Worm (Caenorhabditis elegans) whole organism, late embryonic: ENCODE measurements around the gene srz-37.

Experiments used
- C08G9.2 ChIP-seq: sonication (generic microtip); optimal IDR thresholded peaks from 2 replicates; lab custom pipeline; 2016; ENCODE audit warnings: mild to moderate bottlenecking, missing genetic modification characterization, moderate library complexity, missing compliant biosample characterization
- C38D4.7 ChIP-seq: fragments of 200-800 bp; sonication (Bioruptor generic); optimal IDR thresholded peaks from 2 replicates; lab custom pipeline; 2018; ENCODE audit warnings: mild to moderate bottlenecking, missing genetic modification characterization, moderate library complexity, missing compliant biosample characterization
- T23F11.4 ChIP-seq: fragments of 200-800 bp; sonication (Bioruptor generic); optimal IDR thresholded peaks from 2 replicates; lab custom pipeline; 2018; ENCODE audit warnings: mild to moderate bottlenecking, missing genetic modification characterization, missing compliant biosample characterization
- ceh-18 ChIP-seq: sonication (generic microtip); optimal IDR thresholded peaks from 2 replicates; lab custom pipeline; 2016; ENCODE audit warnings: missing genetic modification characterization, missing compliant biosample characterization
- ceh-19 ChIP-seq: fragments of 200-800 bp; sonication (Bioruptor generic); optimal IDR thresholded peaks from 2 replicates; lab custom pipeline; 2018; ENCODE audit warnings: mild to moderate bottlenecking, missing genetic modification characterization, missing compliant biosample characterization
- ceh-2 ChIP-seq: sonication (generic microtip); optimal IDR thresholded peaks from 2 replicates; lab custom pipeline; 2016; ENCODE audit warnings: missing genotype, missing genetic modification characterization, missing compliant biosample characterization
- ceh-22 ChIP-seq: sonication (generic microtip); optimal IDR thresholded peaks from 2 replicates; lab custom pipeline; 2017; ENCODE audit warnings: missing biosample characterization, missing genetic modification characterization
- ceh-31 ChIP-seq: sonication (generic microtip); optimal IDR thresholded peaks from 2 replicates; lab custom pipeline; 2016; ENCODE audit warnings: missing genetic modification characterization, missing compliant biosample characterization
- ceh-34 ChIP-seq: sonication (generic microtip); optimal IDR thresholded peaks from 2 replicates; lab custom pipeline; 2016; ENCODE audit warnings: mild to moderate bottlenecking, missing genetic modification characterization, missing compliant biosample characterization
- ceh-48 ChIP-seq: sonication (generic microtip); optimal IDR thresholded peaks from 2 replicates; lab custom pipeline; 2016; ENCODE audit warnings: missing genetic modification characterization, inconsistent platforms, missing compliant biosample characterization
- ceh-6 ChIP-seq: fragments of 200-800 bp; sonication (Bioruptor generic); optimal IDR thresholded peaks from 2 replicates; lab custom pipeline; 2018; ENCODE audit warnings: mild to moderate bottlenecking, missing genetic modification characterization, missing compliant biosample characterization
- ceh-9 ChIP-seq: sonication (generic microtip); optimal IDR thresholded peaks from 2 replicates; lab custom pipeline; 2016; ENCODE audit warnings: mild to moderate bottlenecking, missing genetic modification characterization, inconsistent platforms, missing compliant biosample characterization
- che-1 ChIP-seq: sonication (generic microtip); optimal IDR thresholded peaks from 2 replicates; lab custom pipeline; 2016; ENCODE audit warnings: mild to moderate bottlenecking, missing genetic modification characterization, missing compliant biosample characterization
- dmd-4 ChIP-seq: sonication (generic microtip); optimal IDR thresholded peaks from 2 replicates; lab custom pipeline; 2016; ENCODE audit warnings: borderline replicate concordance, missing genetic modification characterization, missing compliant biosample characterization
- elt-2 ChIP-seq: sonication (generic microtip); optimal IDR thresholded peaks from 2 replicates; lab custom pipeline; 2016; ENCODE audit warnings: missing genetic modification reagents, missing genetic modification characterization, missing compliant biosample characterization
- ets-4 ChIP-seq: sonication (generic microtip); optimal IDR thresholded peaks from 2 replicates; lab custom pipeline; 2016; ENCODE audit warnings: missing genetic modification characterization, missing compliant biosample characterization
- eyg-1 ChIP-seq: sonication (generic microtip); optimal IDR thresholded peaks from 2 replicates; lab custom pipeline; 2016; ENCODE audit warnings: missing genotype, missing genetic modification characterization, missing compliant biosample characterization
- fax-1 ChIP-seq: sonication (generic microtip); optimal IDR thresholded peaks from 2 replicates; lab custom pipeline; 2016; ENCODE audit warnings: missing genotype, missing genetic modification characterization, missing compliant biosample characterization
- fkh-10 ChIP-seq: fragments of 150-350 bp; optimal IDR thresholded peaks from 2 replicates; lab custom pipeline; 2014; ENCODE audit warnings: missing biosample characterization, missing genetic modification reagents, missing genetic modification characterization
- fkh-6 ChIP-seq: sonication (generic microtip); optimal IDR thresholded peaks from 2 replicates; lab custom pipeline; 2016; ENCODE audit warnings: missing genetic modification characterization, missing compliant biosample characterization
- gmeb-2 ChIP-seq: sonication (generic microtip); optimal IDR thresholded peaks from 2 replicates; lab custom pipeline; 2016; ENCODE audit warnings: missing genetic modification characterization, inconsistent platforms, missing compliant biosample characterization
- hlh-13 ChIP-seq: fragments of 200-800 bp; sonication (Bioruptor generic); optimal IDR thresholded peaks from 2 replicates; lab custom pipeline; 2018; ENCODE audit warnings: mild to moderate bottlenecking, missing genetic modification characterization, missing compliant biosample characterization
- hlh-30 ChIP-seq: sonication (generic microtip); optimal IDR thresholded peaks from 2 replicates; lab custom pipeline; 2017; ENCODE audit warnings: antibody characterized with exemption, missing genetic modification characterization, missing compliant biosample characterization; ENCODE audit not compliant: insufficient read depth
- lim-6 ChIP-seq: sonication (generic microtip); optimal IDR thresholded peaks from 2 replicates; lab custom pipeline; 2016; ENCODE audit warnings: missing genetic modification characterization, missing compliant biosample characterization
- mec-3 ChIP-seq: sonication (generic microtip); optimal IDR thresholded peaks from 2 replicates; lab custom pipeline; 2016; ENCODE audit warnings: borderline replicate concordance, missing genetic modification characterization, missing compliant biosample characterization
- nfya-1 ChIP-seq: sonication (generic microtip); optimal IDR thresholded peaks from 2 replicates; lab custom pipeline; 2017; ENCODE audit warnings: missing genetic modification characterization, mild to moderate bottlenecking, missing compliant biosample characterization, antibody characterized with exemption, moderate library complexity
- nhr-232 ChIP-seq: sonication (generic microtip); optimal IDR thresholded peaks from 2 replicates; lab custom pipeline; 2016; ENCODE audit warnings: missing genetic modification characterization, missing compliant biosample characterization
- npax-4 ChIP-seq: sonication (generic microtip); optimal IDR thresholded peaks from 2 replicates; lab custom pipeline; 2016; ENCODE audit warnings: missing genetic modification characterization, missing compliant biosample characterization
- pat-9 ChIP-seq: fragments of 200-800 bp; sonication (Bioruptor generic); optimal IDR thresholded peaks from 2 replicates; lab custom pipeline; 2018; ENCODE audit warnings: mild to moderate bottlenecking, missing genetic modification characterization, moderate library complexity, missing compliant biosample characterization
- pax-1 ChIP-seq: fragments of 150-350 bp; optimal IDR thresholded peaks from 2 replicates; lab custom pipeline; 2014; ENCODE audit warnings: missing biosample characterization, missing genetic modification characterization
- pha-4 ChIP-seq: fragments of 150-350 bp; optimal IDR thresholded peaks from 2 replicates; lab custom pipeline; 2018; ENCODE audit warnings: missing biosample characterization, missing genetic modification reagents, missing genetic modification characterization
- pqm-1 ChIP-seq: sonication (generic microtip); optimal IDR thresholded peaks from 2 replicates; lab custom pipeline; 2016; ENCODE audit warnings: missing genetic modification characterization, missing compliant biosample characterization
- pros-1 ChIP-seq: fragments of 150-350 bp; optimal IDR thresholded peaks from 2 replicates; lab custom pipeline; 2014; ENCODE audit warnings: missing biosample characterization, missing genetic modification reagents, missing genetic modification characterization
- ref-2 ChIP-seq: sonication (generic microtip); optimal IDR thresholded peaks from 2 replicates; lab custom pipeline; 2016; ENCODE audit warnings: missing genetic modification characterization, missing compliant biosample characterization
- unc-3 ChIP-seq, 2 experiments: fragments of 200-800 bp in 1 of 2; sonication (Bioruptor generic) in 1 of 2; sonication (generic microtip) in 1 of 2; conservative IDR thresholded peaks in 1 of 2; optimal IDR thresholded peaks in 1 of 2; 2 replicates each; pipeline versions ENCODE4 v1.3.6 to Lab custom; 2016 to 2022; ENCODE audit warnings: missing compliant biosample characterization in 2 of 2, missing genetic modification characterization in 2 of 2, missing genetic modification reagents in 1 of 2
- unc-42 ChIP-seq: sonication (generic microtip); optimal IDR thresholded peaks from 2 replicates; lab custom pipeline; 2016; ENCODE audit warnings: missing genotype, missing genetic modification characterization, missing compliant biosample characterization
- zip-5 ChIP-seq: sonication (generic microtip); optimal IDR thresholded peaks from 2 replicates; lab custom pipeline; 2016; ENCODE audit warnings: missing genetic modification characterization, missing compliant biosample characterization
- ztf-16 ChIP-seq: sonication (generic microtip); optimal IDR thresholded peaks from 2 replicates; lab custom pipeline; 2017; ENCODE audit warnings: missing genetic modification characterization, missing compliant biosample characterization

Gene srz-37

DNA sequence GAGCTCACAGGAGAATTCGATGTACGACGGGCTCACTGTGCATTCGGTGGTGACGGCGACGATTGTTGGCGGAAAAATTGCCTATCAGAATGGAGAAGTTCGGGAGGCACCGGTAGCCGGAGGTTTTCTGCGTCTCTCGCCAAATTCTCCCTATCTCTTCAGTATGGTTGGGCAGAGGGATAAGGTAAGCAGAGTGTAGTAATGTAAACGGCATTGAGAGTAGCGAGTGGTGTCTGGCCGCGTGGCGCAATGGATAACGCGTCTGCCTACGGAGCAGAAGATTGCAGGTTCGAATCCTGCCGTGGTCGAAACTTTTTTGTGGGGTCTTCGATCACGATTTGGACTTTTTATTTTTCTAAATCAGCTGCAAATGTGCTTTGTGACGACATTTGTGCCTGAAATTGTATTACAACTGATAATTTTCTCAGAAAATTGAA, 42.9 kb upstream of the srz-37 start (continued):
- TF ChIP-seq hlh-30 (tag; lab: Kevin White, UChicago) = no peak
- peak; percentile 51 for TF ChIP-seq dmd-4 (tag; lab: Kevin White, UChicago)
- TF ChIP-seq unc-42 (tag; lab: Kevin White, UChicago) = no peak
- TF ChIP-seq nfya-1 (tag; lab: Kevin White, UChicago) = peak; percentile 43
- TF ChIP-seq ceh-48 (tag; lab: Kevin White, UChicago) = peak; percentile 34
- TF ChIP-seq fax-1 (tag; lab: Kevin White, UChicago) = peak; percentile 60
- peak; percentile 65 for TF ChIP-seq eyg-1 (tag; lab: Kevin White, UChicago)
- TF ChIP-seq gmeb-2 (tag; lab: Kevin White, UChicago) = peak; percentile 61
- TF ChIP-seq pat-9 (tag; lab: Kevin White, UChicago) = peak; percentile 76
- TF ChIP-seq elt-2 = peak; percentile 64
- TF ChIP-seq che-1 (tag; lab: Kevin White, UChicago) = peak; percentile 72
- no peak for TF ChIP-seq ceh-22 (tag; lab: Kevin White, UChicago)
- peak; percentile 50; the same call in 1 of the 2 replicates for TF ChIP-seq unc-3 (GFP tag; conservative IDR thresholded peaks at IDR 0.05; lab: Robert Waterston, UW)
- peak; percentile 34 for TF ChIP-seq unc-3 (tag; optimal IDR thresholded peaks at IDR 0.05; lab: Kevin White, UChicago)
- no peak for TF ChIP-seq pros-1 (tag; lab: Kevin White, UChicago)
- peak; percentile 80 for TF ChIP-seq ceh-19 (GFP tag; lab: Kevin White, UChicago)
- TF ChIP-seq ceh-31 = peak; percentile 40
- TF ChIP-seq pax-1 (tag; lab: Kevin White, UChicago) = no peak
- peak; percentile 32 for TF ChIP-seq npax-4 (tag; lab: Kevin White, UChicago)
- TF ChIP-seq ceh-34 (tag; lab: Kevin White, UChicago) = peak; percentile 66
- no peak for TF ChIP-seq pha-4 (tag; lab: Kevin White, UChicago)
- peak; percentile 76 for TF ChIP-seq nhr-232 (tag; lab: Kevin White, UChicago)
- TF ChIP-seq ceh-9 (tag; lab: Kevin White, UChicago) = no peak
- TF ChIP-seq mec-3 (tag; lab: Kevin White, UChicago) = peak; percentile 3
- TF ChIP-seq T23F11.4 (GFP tag; lab: Kevin White, UChicago) = peak; percentile 62
- no peak for TF ChIP-seq ets-4
- TF ChIP-seq ref-2 (tag; lab: Kevin White, UChicago) = peak; percentile 58
- TF ChIP-seq ceh-18 = peak; percentile 52
- TF ChIP-seq, all 69 proteins: peak for 53

DNA sequence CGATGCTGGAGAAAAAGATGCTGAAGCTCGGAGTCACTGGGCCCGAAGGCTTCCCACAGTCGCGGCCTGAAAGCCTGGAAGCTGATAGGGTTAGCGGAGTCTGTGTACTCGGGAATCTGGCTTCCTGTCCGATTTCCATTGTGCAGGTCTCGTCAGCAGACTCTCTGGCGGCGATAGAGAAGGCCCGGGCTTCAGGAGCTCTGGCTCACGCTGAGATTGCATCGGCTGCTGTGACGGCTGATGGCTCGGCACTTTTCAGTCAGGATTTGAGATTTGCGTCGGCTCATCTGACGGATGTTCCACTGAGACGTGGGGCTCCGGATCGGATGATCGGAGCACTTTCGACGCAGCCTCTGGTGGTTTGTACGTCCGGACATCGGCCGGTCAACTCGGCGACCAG, 41.8 kb upstream of the srz-37 start:
- TF ChIP-seq hlh-13 (GFP tag; lab: Kevin White, UChicago) = no peak
- TF ChIP-seq zip-5 (tag; lab: Kevin White, UChicago) = no peak
- TF ChIP-seq fkh-10 (GFP tag; lab: Kevin White, UChicago) = no peak
- no peak for TF ChIP-seq unc-42 (tag; lab: Kevin White, UChicago)
- no peak for TF ChIP-seq ceh-6 (GFP tag; lab: Kevin White, UChicago)
- no peak for TF ChIP-seq ceh-2 (tag; lab: Kevin White, UChicago)
- TF ChIP-seq ceh-22 (tag; lab: Kevin White, UChicago) = no peak
- no peak for TF ChIP-seq ztf-16 (tag; lab: Kevin White, UChicago)
- no peak for TF ChIP-seq pqm-1 (tag; lab: Kevin White, UChicago)
- no peak for TF ChIP-seq C08G9.2
- no peak for TF ChIP-seq ceh-19 (GFP tag; lab: Kevin White, UChicago)
- no peak for TF ChIP-seq ceh-34 (tag; lab: Kevin White, UChicago)
- TF ChIP-seq ref-2 (tag; lab: Kevin White, UChicago) = no peak
- TF ChIP-seq lim-6 (tag; lab: Kevin White, UChicago) = no peak
- no peak for TF ChIP-seq fkh-6 (tag; lab: Kevin White, UChicago)
- no peak for TF ChIP-seq gmeb-2 (tag; lab: Kevin White, UChicago)
- no peak for TF ChIP-seq unc-3 (GFP tag; conservative IDR thresholded peaks at IDR 0.05; lab: Robert Waterston, UW)
- no peak for TF ChIP-seq unc-3 (tag; optimal IDR thresholded peaks at IDR 0.05; lab: Kevin White, UChicago)
- no peak for TF ChIP-seq ceh-9 (tag; lab: Kevin White, UChicago)
- no peak for TF ChIP-seq C38D4.7 (GFP tag; lab: Kevin White, UChicago)
- no peak for TF ChIP-seq pros-1 (tag; lab: Kevin White, UChicago)
